Worm (Caenorhabditis elegans): Measurements from ENCODE around the gene dod-3.

DNA sequence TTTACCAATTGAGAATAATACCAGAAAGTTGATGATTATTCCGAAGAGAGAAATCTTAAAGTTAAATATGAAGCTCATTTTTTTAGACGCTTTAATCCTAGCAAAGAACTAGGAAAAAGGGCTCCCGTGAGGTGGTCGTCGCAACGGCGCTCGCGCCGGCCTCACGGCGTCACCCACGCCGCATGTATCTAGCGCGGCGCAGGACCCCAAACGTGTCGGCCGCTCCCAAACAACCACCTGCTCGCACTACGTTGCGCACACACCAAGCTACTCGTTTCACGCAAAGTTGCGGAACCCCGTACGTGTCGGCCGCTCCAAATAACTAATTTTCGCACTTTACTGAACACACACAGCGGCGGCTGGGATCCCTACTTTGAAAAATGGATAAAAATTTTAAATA lies 15.5 kb upstream of the dod-3 start:
- TF ChIP-seq unc-39 (tag; optimal IDR thresholded peaks at IDR 0.05) = no peak
- TF ChIP-seq nhr-28 (tag; optimal IDR thresholded peaks at IDR 0.05) = no peak
- no peak for TF ChIP-seq lin-39 (tag; optimal IDR thresholded peaks at IDR 0.05)
- no peak for TF ChIP-seq fkh-10 (GFP tag; optimal IDR thresholded peaks at IDR 0.05)
- TF ChIP-seq F44E2.7 (GFP tag; IDR thresholded peaks at IDR 0.05) = no peak
- no peak for TF ChIP-seq nhr-76 (tag; optimal IDR thresholded peaks at IDR 0.05)
- no peak for TF ChIP-seq gei-8 (GFP tag; optimal IDR thresholded peaks at IDR 0.05)
